Worm (Caenorhabditis elegans) whole organism, mixed stage, embryonic: Measurements from ENCODE around the gene srg-10.

ENCODE experiments used
- blmp-1 ChIP-seq: fragments of 150-350 bp; optimal IDR thresholded peaks from 2 replicates; lab custom pipeline; 2014; ENCODE audit warnings: missing biosample characterization, missing genetic modification characterization
- ces-1 ChIP-seq: fragments of 150-350 bp; optimal IDR thresholded peaks from 2 replicates; lab custom pipeline; 2014; ENCODE audit warnings: missing biosample characterization, missing genetic modification reagents, missing genetic modification characterization
- lin-13 ChIP-seq: fragments of 150-350 bp; optimal IDR thresholded peaks from 2 replicates; lab custom pipeline; 2014; ENCODE audit warnings: missing biosample characterization, missing genetic modification characterization
- nhr-76 ChIP-seq: sonication (generic microtip); optimal IDR thresholded peaks from 2 replicates; lab custom pipeline; 2017; ENCODE audit warnings: missing biosample characterization, missing genetic modification characterization
- snpc-4 ChIP-seq: fragments of 150-350 bp; optimal IDR thresholded peaks from 2 replicates; lab custom pipeline; 2014; ENCODE audit warnings: missing biosample characterization, missing genetic modification characterization
- unc-39 ChIP-seq: fragments of 150-350 bp; optimal IDR thresholded peaks from 2 replicates; lab custom pipeline; 2014; ENCODE audit warnings: missing biosample characterization, missing genetic modification characterization
- unc-62 ChIP-seq: fragments of 150-350 bp; optimal IDR thresholded peaks from 2 replicates; lab custom pipeline; 2014; ENCODE audit warnings: missing biosample characterization, missing genetic modification reagents, missing genetic modification characterization

DNA sequence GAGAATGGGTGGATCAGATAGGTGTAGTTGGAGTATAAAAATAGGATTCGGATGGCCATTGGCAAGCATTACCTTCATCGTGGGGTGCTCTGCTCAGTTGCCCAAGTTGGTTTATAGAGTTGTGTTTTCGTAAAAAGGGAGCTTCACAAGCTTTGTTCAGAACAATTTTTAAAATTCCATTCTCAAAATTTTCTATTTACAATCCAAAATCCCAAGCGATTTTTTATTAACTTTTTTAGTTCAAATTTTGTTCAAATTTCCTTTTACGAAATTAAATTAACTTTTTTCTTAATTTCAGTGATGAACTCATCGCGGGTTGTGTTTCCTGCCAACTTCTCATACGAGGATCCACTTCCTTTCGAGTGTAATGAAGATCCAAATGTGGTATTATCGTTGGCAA is at the start of gene srg-10:
- TF ChIP-seq unc-62 (GFP tag; lab: Kevin White, UChicago) (no peak), snpc-4 (no peak), unc-39 (tag; lab: Kevin White, UChicago) (no peak), lin-13 (tag; lab: Kevin White, UChicago) (no peak), ces-1 (GFP tag; lab: Kevin White, UChicago) (no peak), nhr-76 (tag; lab: Kevin White, UChicago) (no peak), blmp-1 (tag; lab: Kevin White, UChicago) (no peak)
